Worm (Caenorhabditis elegans) whole organism, L4 larva: ENCODE measurements around the gene F26H11.8.
A peak's percentile ranks its signal among the peaks of the same experiment; 100 is the strongest.

Experiments used
- D1046.2 ChIP-seq: fragments of 200-800 bp; sonication (Bioruptor generic); IDR thresholded peaks from 2 replicates; pipeline ENCODE4 v1.3.6; 2022; ENCODE audit warnings: missing genetic modification characterization, missing compliant biosample characterization
- F37D6.2 ChIP-seq: sonication (generic microtip); optimal IDR thresholded peaks from 2 replicates; lab custom pipeline; 2016; ENCODE audit warnings: mild to moderate bottlenecking, missing genetic modification characterization, missing compliant biosample characterization
- F49E8.2 ChIP-seq: sonication (generic microtip); optimal IDR thresholded peaks from 2 replicates; lab custom pipeline; 2016; ENCODE audit warnings: missing compliant biosample characterization, mild to moderate bottlenecking, missing genetic modification characterization, borderline replicate concordance
- T20F7.1 ChIP-seq: fragments of 200-800 bp; sonication (Bioruptor generic); optimal IDR thresholded peaks from 2 replicates; lab custom pipeline; 2018; ENCODE audit warnings: mild to moderate bottlenecking, missing genetic modification characterization, missing compliant biosample characterization
- Y105C5A.15 ChIP-seq: fragments of 200-800 bp; sonication (Bioruptor generic); IDR thresholded peaks from 2 replicates; pipeline ENCODE4 v1.3.6; 2022; ENCODE audit warnings: missing genetic modification characterization, missing compliant biosample characterization
- Y75B8A.6 ChIP-seq: fragments of 200-800 bp; sonication (Bioruptor generic); IDR thresholded peaks from 2 replicates; pipeline ENCODE4 v1.3.6; 2022; ENCODE audit warnings: missing genetic modification reagents, missing genetic modification characterization, missing compliant biosample characterization
- aha-1 ChIP-seq: fragments of 150-350 bp; peaks from one replicate; lab custom pipeline; 2014; ENCODE audit warnings: missing biosample characterization, missing genetic modification characterization
- arid-1 ChIP-seq: fragments of 200-800 bp; sonication (Bioruptor generic); conservative IDR thresholded peaks from 2 replicates; pipeline ENCODE4 v1.3.6; 2022; ENCODE audit warnings: missing genetic modification reagents, missing genetic modification characterization, missing compliant biosample characterization
- ceh-62 ChIP-seq: sonication (generic microtip); optimal IDR thresholded peaks from 2 replicates; lab custom pipeline; 2017; ENCODE audit warnings: missing biosample characterization, missing genetic modification characterization
- ctbp-1 ChIP-seq: fragments of 200-800 bp; sonication (Bioruptor generic); IDR thresholded peaks from 2 replicates; pipeline ENCODE4 v1.3.6; 2022; ENCODE audit warnings: missing genetic modification reagents, missing genetic modification characterization, missing compliant biosample characterization
- daf-16 ChIP-seq, 3 experiments: sonication (generic microtip); optimal IDR thresholded peaks; 2 replicates each; lab custom pipeline; 2016 to 2017; ENCODE audit warnings: missing genetic modification characterization in 3 of 3, missing genetic modification reagents in 3 of 3, mild to moderate bottlenecking in 2 of 3, missing compliant biosample characterization in 2 of 3, missing biosample characterization in 1 of 3, moderate library complexity in 1 of 3
- daf-19 ChIP-seq: fragments of 200-800 bp; sonication (Bioruptor generic); conservative IDR thresholded peaks from 2 replicates; pipeline ENCODE4 v1.3.6; 2022; ENCODE audit warnings: missing genetic modification characterization, missing compliant biosample characterization
- daf-8 ChIP-seq: fragments of 200-800 bp; sonication (Bioruptor generic); IDR thresholded peaks from 2 replicates; pipeline ENCODE4 v1.3.6; 2022; ENCODE audit warnings: missing genetic modification characterization, missing compliant biosample characterization
- dmd-8 ChIP-seq: fragments of 200-800 bp; sonication (Bioruptor generic); IDR thresholded peaks from 2 replicates; pipeline ENCODE4 v1.3.6; 2022; ENCODE audit warnings: missing genetic modification characterization, missing compliant biosample characterization
- duxl-1 ChIP-seq: sonication (generic microtip); optimal IDR thresholded peaks from 2 replicates; lab custom pipeline; 2016; ENCODE audit warnings: mild to moderate bottlenecking, missing genetic modification characterization, moderate library complexity, missing compliant biosample characterization; ENCODE audit not compliant: poor library complexity
- fkh-10 ChIP-seq: fragments of 150-350 bp; optimal IDR thresholded peaks from 2 replicates; lab custom pipeline; 2014; ENCODE audit warnings: missing biosample characterization, missing genetic modification reagents, missing genetic modification characterization
- fos-1 ChIP-seq: fragments of 150-350 bp; optimal IDR thresholded peaks from 2 replicates; lab custom pipeline; 2014; ENCODE audit warnings: missing biosample characterization, missing genetic modification characterization
- gei-8 ChIP-seq: fragments of 200-800 bp; sonication (Bioruptor generic); optimal IDR thresholded peaks from 2 replicates; lab custom pipeline; 2018; ENCODE audit warnings: mild to moderate bottlenecking, missing genetic modification characterization, missing compliant biosample characterization
- hif-1 ChIP-seq, 2 experiments: sonication (generic microtip); optimal IDR thresholded peaks; 2 replicates each; lab custom pipeline; 2016 to 2017; ENCODE audit warnings: missing compliant biosample characterization in 2 of 2, missing genetic modification characterization in 2 of 2, missing genetic modification reagents in 2 of 2, missing genotype in 2 of 2, mild to moderate bottlenecking in 1 of 2
- hlh-30 ChIP-seq: sonication (generic microtip); optimal IDR thresholded peaks from 2 replicates; lab custom pipeline; 2017; ENCODE audit warnings: antibody characterized with exemption, mild to moderate bottlenecking, missing genetic modification characterization, missing compliant biosample characterization; ENCODE audit not compliant: insufficient read depth
- hmg-1.1 ChIP-seq: fragments of 200-800 bp; sonication (Bioruptor generic); IDR thresholded peaks from 2 replicates; pipeline ENCODE4 v1.3.6; 2022; ENCODE audit warnings: missing genetic modification reagents, missing genetic modification characterization, missing compliant biosample characterization
- jun-1 ChIP-seq: fragments of 150-350 bp; optimal IDR thresholded peaks from 2 replicates; lab custom pipeline; 2014; ENCODE audit warnings: missing biosample characterization, missing genetic modification reagents, missing genetic modification characterization
- lin-13 ChIP-seq: fragments of 150-350 bp; optimal IDR thresholded peaks from 2 replicates; lab custom pipeline; 2014; ENCODE audit warnings: missing biosample characterization, missing genetic modification reagents, missing genetic modification characterization
- lin-39 ChIP-seq: fragments of 150-350 bp; optimal IDR thresholded peaks from 2 replicates; lab custom pipeline; 2014; ENCODE audit warnings: missing biosample characterization, missing genetic modification reagents, missing genetic modification characterization
- lir-3 ChIP-seq: sonication (generic microtip); optimal IDR thresholded peaks from 2 replicates; lab custom pipeline; 2016; ENCODE audit warnings: mild to moderate bottlenecking, missing genetic modification characterization, missing compliant biosample characterization
- mes-2 ChIP-seq: sonication (generic microtip); optimal IDR thresholded peaks from 2 replicates; lab custom pipeline; 2016; ENCODE audit warnings: missing genotype, mild to moderate bottlenecking, missing genetic modification characterization, missing compliant biosample characterization; ENCODE audit not compliant: poor library complexity, severe bottlenecking
- mxl-2 ChIP-seq: fragments of 200-800 bp; sonication (Bioruptor generic); conservative IDR thresholded peaks from 2 replicates; pipeline ENCODE4 v1.3.6; 2022; ENCODE audit warnings: missing genetic modification reagents, missing genetic modification characterization, missing compliant biosample characterization
- nhr-102 ChIP-seq: sonication (generic microtip); optimal IDR thresholded peaks from 2 replicates; lab custom pipeline; 2016; ENCODE audit warnings: mild to moderate bottlenecking, missing genetic modification characterization, moderate library complexity, missing compliant biosample characterization
- nhr-111 ChIP-seq: fragments of 200-800 bp; sonication (Bioruptor generic); optimal IDR thresholded peaks from 2 replicates; lab custom pipeline; 2018; ENCODE audit warnings: mild to moderate bottlenecking, missing genetic modification characterization, missing compliant biosample characterization
- nhr-25 ChIP-seq: sonication (generic microtip); optimal IDR thresholded peaks from 2 replicates; lab custom pipeline; 2017; ENCODE audit warnings: missing genetic modification characterization, mild to moderate bottlenecking, missing compliant biosample characterization, antibody characterized with exemption, moderate library complexity, borderline replicate concordance; ENCODE audit not compliant: insufficient read depth
- nhr-28 ChIP-seq: fragments of 150-350 bp; optimal IDR thresholded peaks from 2 replicates; lab custom pipeline; 2014; ENCODE audit warnings: missing biosample characterization, missing genetic modification characterization
- nhr-41 ChIP-seq: fragments of 200-800 bp; sonication (Bioruptor generic); IDR thresholded peaks from 2 replicates; pipeline ENCODE4 v1.3.6; 2022; ENCODE audit warnings: missing genetic modification reagents, missing genetic modification characterization, missing compliant biosample characterization
- nhr-48 ChIP-seq: sonication (generic microtip); optimal IDR thresholded peaks from 2 replicates; lab custom pipeline; 2016; ENCODE audit warnings: mild to moderate bottlenecking, missing genetic modification characterization, missing compliant biosample characterization
- nhr-6 ChIP-seq: fragments of 150-350 bp; optimal IDR thresholded peaks from 2 replicates; lab custom pipeline; 2014; ENCODE audit warnings: missing biosample characterization, missing genetic modification characterization
- pha-4 ChIP-seq, 2 experiments: fragments of 150-350 bp in 1 of 2; fragments of 200-800 bp in 1 of 2; sonication (Bioruptor generic) in 1 of 2; IDR thresholded peaks in 1 of 2; optimal IDR thresholded peaks in 1 of 2; 2 replicates each; pipeline versions ENCODE4 v1.3.6 to Lab custom; 2014 to 2022; ENCODE audit warnings: missing genetic modification characterization in 2 of 2, missing genetic modification reagents in 2 of 2, missing biosample characterization in 1 of 2, missing compliant biosample characterization in 1 of 2
- php-3 ChIP-seq: fragments of 200-800 bp; sonication (Bioruptor generic); IDR thresholded peaks from 2 replicates; pipeline ENCODE4 v1.3.6; 2022; ENCODE audit warnings: missing genetic modification reagents, missing genetic modification characterization, missing compliant biosample characterization
- sdz-12 ChIP-seq: fragments of 200-800 bp; sonication (Bioruptor generic); optimal IDR thresholded peaks from 2 replicates; lab custom pipeline; 2018; ENCODE audit warnings: mild to moderate bottlenecking, missing genetic modification characterization, missing compliant biosample characterization
- snpc-1.2 ChIP-seq: fragments of 200-800 bp; sonication (Bioruptor generic); IDR thresholded peaks from 2 replicates; pipeline ENCODE4 v1.3.6; 2022; ENCODE audit warnings: missing genetic modification reagents, missing genetic modification characterization, missing compliant biosample characterization
- snpc-4 ChIP-seq: fragments of 150-350 bp; optimal IDR thresholded peaks from 2 replicates; lab custom pipeline; 2014; ENCODE audit warnings: missing biosample characterization, missing genetic modification characterization
- spr-1 ChIP-seq: sonication (generic microtip); optimal IDR thresholded peaks from 2 replicates; lab custom pipeline; 2016; ENCODE audit warnings: mild to moderate bottlenecking, missing genetic modification characterization, missing compliant biosample characterization
- unc-62 ChIP-seq, 3 experiments: fragments of 150-350 bp in 1 of 3; sonication (generic microtip); optimal IDR thresholded peaks in 2 of 3; peaks in 1 of 3; 1 replicate in 1 of 3; 2 replicates in 2 of 3; lab custom pipeline; 2014 to 2017; ENCODE audit warnings: missing biosample characterization in 3 of 3, missing genetic modification characterization in 3 of 3, missing genetic modification reagents in 3 of 3, missing genotype in 1 of 3
- vab-7 ChIP-seq: fragments of 200-800 bp; sonication (Bioruptor generic); IDR thresholded peaks from 2 replicates; pipeline ENCODE4 v1.3.6; 2022; ENCODE audit warnings: missing genetic modification reagents, missing genetic modification characterization, missing compliant biosample characterization
- zfp-2 ChIP-seq: sonication (generic microtip); optimal IDR thresholded peaks from 2 replicates; lab custom pipeline; 2016; ENCODE audit warnings: mild to moderate bottlenecking, missing genetic modification characterization, missing compliant biosample characterization
- zip-11 ChIP-seq: fragments of 200-800 bp; sonication (Bioruptor generic); IDR thresholded peaks from 2 replicates; pipeline ENCODE4 v1.3.6; 2022; ENCODE audit warnings: missing genetic modification characterization, missing compliant biosample characterization
- zip-2 ChIP-seq: fragments of 150-350 bp; optimal IDR thresholded peaks from 2 replicates; lab custom pipeline; 2014; ENCODE audit warnings: missing biosample characterization, missing genetic modification characterization

F26H11.8 gene

ce11 chrII:14349356-14349923 lies 38.9 kb upstream of the F26H11.8 start, which contains the start of the genes Y54G11A.17, lin-7 and elof-1 (continued):
- TF ChIP-seq T20F7.1 (GFP tag; lab: Kevin White, UChicago) (no peak), fkh-10 (GFP tag; lab: Kevin White, UChicago) (peak; percentile 78), pha-4 (GFP tag; IDR thresholded peaks at IDR 0.05; lab: Robert Waterston, UW) (peak; percentile 31; the same call in 1 of the 2 replicates), pha-4 (tag; optimal IDR thresholded peaks at IDR 0.05; lab: Kevin White, UChicago) (peak; percentile 93), lin-39 (tag; lab: Kevin White, UChicago) (no peak), hif-1 (tag; optimal IDR thresholded peaks at IDR 0.05; lab: Kevin White, UChicago) (peak in 1 of 2 experiments; percentile 85), F49E8.2 (tag; lab: Kevin White, UChicago) (no peak), aha-1 (tag; lab: Kevin White, UChicago) (peak; percentile 88), hlh-30 (tag; lab: Kevin White, UChicago) (peak; percentile 92), ceh-62 (tag; lab: Kevin White, UChicago) (no peak), daf-8 (GFP tag; lab: Robert Waterston, UW) (no peak), hmg-1.1 (GFP tag; lab: Robert Waterston, UW) (peak; percentile 78), lir-3 (tag; lab: Kevin White, UChicago) (no peak), nhr-6 (tag; lab: Kevin White, UChicago) (peak; percentile 83), zfp-2 (peak; percentile 68), php-3 (0 out of 2 replicates have a peak, but pooled peaks have one; percentile 14)
- TF ChIP-seq, all 104 proteins: peak for 42

- no peak for TF ChIP-seq nhr-28
- 0 out of 2 replicates have a peak, but pooled peaks have one; percentile 34 for TF ChIP-seq nhr-41
- TF ChIP-seq snpc-1.2: 0 out of 2 replicates have a peak, but pooled peaks have one; percentile 23
- no peak for TF ChIP-seq spr-1 (tag; lab: Kevin White, UChicago)
- no peak for TF ChIP-seq nhr-6 (tag; lab: Kevin White, UChicago)
- no peak for TF ChIP-seq daf-16 (GFP tag; optimal IDR thresholded peaks at IDR 0.05; lab: Kevin White, UChicago)
- no peak for TF ChIP-seq daf-16 (tag; optimal IDR thresholded peaks at IDR 0.05; lab: Kevin White, UChicago)
- TF ChIP-seq nhr-111: peak; percentile 36
- TF ChIP-seq nhr-102 (tag; lab: Kevin White, UChicago): peak; percentile 1
- TF ChIP-seq zip-11 (GFP tag; lab: Robert Waterston, UW): no peak
- peak; percentile 56 for TF ChIP-seq F49E8.2 (tag; lab: Kevin White, UChicago)
- TF ChIP-seq unc-62 (GFP tag; optimal IDR thresholded peaks at IDR 0.05 in 1 of 2; lab: Kevin White, UChicago): peak in 1 of 2 experiments; percentile 78
- TF ChIP-seq unc-62 (tag; optimal IDR thresholded peaks at IDR 0.05; lab: Kevin White, UChicago): no peak
- no peak for TF ChIP-seq Y75B8A.6 (GFP tag; lab: Robert Waterston, UW)
- TF ChIP-seq daf-8 (GFP tag; lab: Robert Waterston, UW): no peak
- TF ChIP-seq vab-7 (GFP tag; lab: Robert Waterston, UW): no peak
- TF ChIP-seq ctbp-1 (GFP tag; lab: Robert Waterston, UW): 0 out of 2 replicates have a peak, but pooled peaks have one; percentile 49
- no peak for TF ChIP-seq zip-2
- no peak for TF ChIP-seq php-3
- TF ChIP-seq F37D6.2 (tag; lab: Kevin White, UChicago): no peak
- TF ChIP-seq snpc-4 (tag; lab: Kevin White, UChicago): no peak
- TF ChIP-seq jun-1: no peak
- no peak for TF ChIP-seq lin-13 (GFP tag; lab: Kevin White, UChicago)
- TF ChIP-seq dmd-8 (GFP tag; lab: Robert Waterston, UW): no peak
- no peak for TF ChIP-seq fos-1 (tag; lab: Kevin White, UChicago)
- TF ChIP-seq fkh-10 (GFP tag; lab: Kevin White, UChicago): no peak
- no peak for TF ChIP-seq daf-19 (GFP tag; lab: Robert Waterston, UW)
- no peak for TF ChIP-seq gei-8 (GFP tag; lab: Kevin White, UChicago)
- TF ChIP-seq mxl-2 (GFP tag; lab: Robert Waterston, UW): no peak
- TF ChIP-seq D1046.2: no peak
- no peak for TF ChIP-seq mes-2 (tag; lab: Kevin White, UChicago)
- TF ChIP-seq nhr-48: no peak
- peak; percentile 36; the same call in 1 of the 2 replicates for TF ChIP-seq arid-1
- TF ChIP-seq Y105C5A.15: no peak
- TF ChIP-seq sdz-12: no peak
- peak; percentile 24 for TF ChIP-seq duxl-1 (tag; lab: Kevin White, UChicago)
- TF ChIP-seq nhr-25 (tag; lab: Kevin White, UChicago): no peak
These were observed 37.5 kb upstream of the F26H11.8 start for ce11 chrII:14350768-14351167.
